Worm (Caenorhabditis elegans) whole organism, young adult: Measurements from ENCODE around the gene C18A3.3.

Experiments
- B0261.1 ChIP-seq: sonication (generic microtip); optimal IDR thresholded peaks from 2 replicates; lab custom pipeline; 2016; ENCODE audit warnings: mild to moderate bottlenecking, missing genetic modification characterization, moderate library complexity, missing compliant biosample characterization
- D2030.7 ChIP-seq: fragments of 200-800 bp; sonication (Bioruptor generic); IDR thresholded peaks from 2 replicates; pipeline ENCODE4 v1.3.6; 2022; ENCODE audit warnings: missing genetic modification reagents, missing genetic modification characterization, missing compliant biosample characterization
- F22D6.2 ChIP-seq: sonication (generic microtip); optimal IDR thresholded peaks from 2 replicates; lab custom pipeline; 2016; ENCODE audit warnings: mild to moderate bottlenecking, missing genetic modification characterization, missing compliant biosample characterization
- F23B12.7 ChIP-seq: sonication (generic microtip); optimal IDR thresholded peaks from 2 replicates; lab custom pipeline; 2017; ENCODE audit warnings: missing genetic modification characterization, mild to moderate bottlenecking, missing compliant biosample characterization, antibody characterized with exemption, moderate library complexity; ENCODE audit not compliant: insufficient read depth
- F33H1.4 ChIP-seq: fragments of 200-800 bp; sonication (Bioruptor generic); IDR thresholded peaks from 2 replicates; pipeline ENCODE4 v1.3.6; 2022; ENCODE audit warnings: missing genetic modification reagents, missing genetic modification characterization, missing compliant biosample characterization
- F55B11.4 ChIP-seq: sonication (generic microtip); optimal IDR thresholded peaks from 2 replicates; lab custom pipeline; 2016; ENCODE audit warnings: missing compliant biosample characterization, missing genetic modification characterization, borderline replicate concordance; ENCODE audit not compliant: insufficient read depth
- F57A8.1 ChIP-seq: fragments of 200-800 bp; sonication (Bioruptor generic); optimal IDR thresholded peaks from 2 replicates; lab custom pipeline; 2018; ENCODE audit warnings: mild to moderate bottlenecking, missing genetic modification characterization, moderate library complexity, missing compliant biosample characterization
- K11D2.4 ChIP-seq: fragments of 200-800 bp; sonication (Bioruptor generic); IDR thresholded peaks from 2 replicates; pipeline ENCODE4 v1.3.6; 2022; ENCODE audit warnings: missing genetic modification reagents, missing genetic modification characterization, missing compliant biosample characterization
- T26A5.8 ChIP-seq: sonication (generic microtip); optimal IDR thresholded peaks from 2 replicates; lab custom pipeline; 2016; ENCODE audit warnings: missing genetic modification characterization, missing compliant biosample characterization
- Y53G8AR.9 ChIP-seq: fragments of 200-800 bp; sonication (Bioruptor generic); conservative IDR thresholded peaks from 2 replicates; pipeline ENCODE4 v1.3.6; 2022; ENCODE audit warnings: missing genetic modification reagents, missing genetic modification characterization, missing compliant biosample characterization
- Y79H2A.3 ChIP-seq: fragments of 200-800 bp; sonication (Bioruptor generic); conservative IDR thresholded peaks from 2 replicates; pipeline ENCODE4 v1.3.6; 2022; ENCODE audit warnings: missing genetic modification reagents, missing genetic modification characterization, missing compliant biosample characterization
- ama-1 ChIP-seq, 3 experiments: fragments of 150-350 bp in 1 of 3; sonication (generic microtip) in 2 of 3; optimal IDR thresholded peaks; 2 replicates each; lab custom pipeline; 2014 to 2018; ENCODE audit warnings: missing biosample characterization in 2 of 3, missing genetic modification characterization in 2 of 3, missing genetic modification reagents in 2 of 3
- atf-7 ChIP-seq: sonication (generic microtip); optimal IDR thresholded peaks from 2 replicates; lab custom pipeline; 2017; ENCODE audit warnings: mild to moderate bottlenecking, missing genetic modification characterization, missing compliant biosample characterization
- attf-3 ChIP-seq: fragments of 200-800 bp; sonication (Bioruptor generic); conservative IDR thresholded peaks from 2 replicates; pipeline ENCODE4 v1.3.6; 2022; ENCODE audit warnings: missing genetic modification reagents, missing genetic modification characterization, missing compliant biosample characterization
- attf-5 ChIP-seq: fragments of 200-800 bp; sonication (Bioruptor generic); optimal IDR thresholded peaks from 2 replicates; lab custom pipeline; 2018; ENCODE audit warnings: mild to moderate bottlenecking, missing genetic modification characterization, missing compliant biosample characterization
- cebp-1 ChIP-seq, 2 experiments: fragments of 200-800 bp in 1 of 2; sonication (Bioruptor generic) in 1 of 2; sonication (generic microtip) in 1 of 2; IDR thresholded peaks in 1 of 2; optimal IDR thresholded peaks in 1 of 2; 2 replicates each; pipeline versions ENCODE4 v1.3.6 to Lab custom; 2017 to 2022; ENCODE audit warnings: missing compliant biosample characterization in 2 of 2, missing genetic modification characterization in 2 of 2, mild to moderate bottlenecking in 1 of 2, missing genetic modification reagents in 1 of 2, moderate library complexity in 1 of 2
- ceh-58 ChIP-seq: fragments of 200-800 bp; sonication (Bioruptor generic); IDR thresholded peaks from 2 replicates; pipeline ENCODE4 v1.3.6; 2022; ENCODE audit warnings: missing genetic modification characterization, missing compliant biosample characterization
- chd-7 ChIP-seq: sonication (generic microtip); optimal IDR thresholded peaks from 2 replicates; lab custom pipeline; 2016; ENCODE audit warnings: mild to moderate bottlenecking, missing genetic modification characterization, moderate library complexity, missing compliant biosample characterization
- dox-1 ChIP-seq: fragments of 200-800 bp; sonication (Bioruptor generic); IDR thresholded peaks from 2 replicates; pipeline ENCODE4 v1.3.6; 2022; ENCODE audit warnings: missing genetic modification reagents, missing genetic modification characterization, missing compliant biosample characterization
- efl-1 ChIP-seq: fragments of 150-350 bp; optimal IDR thresholded peaks from 2 replicates; lab custom pipeline; 2014; ENCODE audit warnings: missing biosample characterization, missing genetic modification reagents, missing genetic modification characterization
- hlh-12 ChIP-seq: sonication (generic microtip); optimal IDR thresholded peaks from 2 replicates; lab custom pipeline; 2016; ENCODE audit warnings: missing genetic modification characterization, missing compliant biosample characterization
- hlh-26 ChIP-seq: fragments of 200-800 bp; sonication (Bioruptor generic); conservative IDR thresholded peaks from 2 replicates; pipeline ENCODE4 v1.3.6; 2022; ENCODE audit warnings: missing genetic modification reagents, missing genetic modification characterization, missing compliant biosample characterization
- hsf-1 ChIP-seq: fragments of 200-800 bp; sonication (Bioruptor generic); IDR thresholded peaks from 2 replicates; pipeline ENCODE4 v1.3.6; 2022; ENCODE audit warnings: missing genetic modification reagents, missing genetic modification characterization, missing compliant biosample characterization
- lin-40 ChIP-seq: sonication (generic microtip); optimal IDR thresholded peaks from 2 replicates; lab custom pipeline; 2016; ENCODE audit warnings: missing genetic modification characterization, mild to moderate bottlenecking, missing compliant biosample characterization, missing genotype, missing genetic modification reagents
- lin-54 ChIP-seq: fragments of 200-800 bp; sonication (Bioruptor generic); optimal IDR thresholded peaks from 2 replicates; lab custom pipeline; 2018; ENCODE audit warnings: mild to moderate bottlenecking, missing genetic modification characterization, missing compliant biosample characterization
- lir-1 ChIP-seq: fragments of 200-800 bp; sonication (Bioruptor generic); conservative IDR thresholded peaks from 2 replicates; pipeline ENCODE4 v1.3.6; 2022; ENCODE audit warnings: missing genetic modification reagents, missing genetic modification characterization, missing compliant biosample characterization
- lsl-1 ChIP-seq: fragments of 200-800 bp; sonication (Bioruptor generic); optimal IDR thresholded peaks from 2 replicates; lab custom pipeline; 2018; ENCODE audit warnings: mild to moderate bottlenecking, missing genetic modification characterization, moderate library complexity, missing compliant biosample characterization
- madf-10 ChIP-seq: sonication (generic microtip); optimal IDR thresholded peaks from 2 replicates; lab custom pipeline; 2016; ENCODE audit warnings: mild to moderate bottlenecking, missing genetic modification characterization, missing compliant biosample characterization
- madf-6 ChIP-seq: fragments of 200-800 bp; sonication (Bioruptor generic); IDR thresholded peaks from 2 replicates; pipeline ENCODE4 v1.3.6; 2022; ENCODE audit warnings: missing genetic modification reagents, missing genetic modification characterization, missing compliant biosample characterization
- madf-8 ChIP-seq: fragments of 200-800 bp; sonication (Bioruptor generic); conservative IDR thresholded peaks from 2 replicates; pipeline ENCODE4 v1.3.6; 2022; ENCODE audit warnings: missing genetic modification reagents, missing genetic modification characterization, missing compliant biosample characterization
- mcd-1 ChIP-seq: fragments of 200-800 bp; sonication (Bioruptor generic); IDR thresholded peaks from 2 replicates; pipeline ENCODE4 v1.3.6; 2022; ENCODE audit warnings: missing genetic modification reagents, missing genetic modification characterization, missing compliant biosample characterization
- mes-4 ChIP-seq: sonication (generic microtip); optimal IDR thresholded peaks from 2 replicates; lab custom pipeline; 2016; ENCODE audit warnings: missing genotype, missing genetic modification characterization, missing compliant biosample characterization
- pbrm-1 ChIP-seq: fragments of 200-800 bp; sonication (Bioruptor generic); IDR thresholded peaks from 2 replicates; pipeline ENCODE4 v1.3.6; 2022; ENCODE audit warnings: missing genetic modification reagents, missing genetic modification characterization, missing compliant biosample characterization
- rcor-1 ChIP-seq: fragments of 200-800 bp; sonication (Bioruptor generic); IDR thresholded peaks from 2 replicates; pipeline ENCODE4 v1.3.6; 2022; ENCODE audit warnings: missing genetic modification reagents, missing genetic modification characterization, missing compliant biosample characterization
- rec-8 ChIP-seq, 2 experiments: sonication (generic microtip); optimal IDR thresholded peaks; 2 replicates each; lab custom pipeline; 2016; ENCODE audit warnings: mild to moderate bottlenecking in 2 of 2, missing genetic modification characterization in 2 of 2, missing genetic modification reagents in 2 of 2, missing genotype in 2 of 2, missing biosample characterization in 1 of 2, missing compliant biosample characterization in 1 of 2, moderate library complexity in 1 of 2
- repo-1 ChIP-seq: sonication (generic microtip); optimal IDR thresholded peaks from 2 replicates; lab custom pipeline; 2017; ENCODE audit warnings: mild to moderate bottlenecking, missing genetic modification characterization, missing compliant biosample characterization
- rpc-1 ChIP-seq, 2 experiments: fragments of 150-350 bp in 1 of 2; sonication (generic microtip) in 1 of 2; optimal IDR thresholded peaks; 2 replicates each; lab custom pipeline; 2014 to 2018; ENCODE audit warnings: missing biosample characterization in 1 of 2, missing genetic modification characterization in 1 of 2, missing genetic modification reagents in 1 of 2, missing genotype in 1 of 2
- snpc-1.1 ChIP-seq: sonication (generic microtip); optimal IDR thresholded peaks from 2 replicates; lab custom pipeline; 2017; ENCODE audit warnings: missing genetic modification characterization, mild to moderate bottlenecking, missing compliant biosample characterization, antibody characterized with exemption, moderate library complexity, missing genotype, missing genetic modification reagents; ENCODE audit not compliant: insufficient read depth
- snpc-1.3 ChIP-seq: sonication (generic microtip); optimal IDR thresholded peaks from 2 replicates; lab custom pipeline; 2017; ENCODE audit warnings: missing genetic modification characterization, mild to moderate bottlenecking, missing compliant biosample characterization, antibody characterized with exemption, moderate library complexity, missing genotype, missing genetic modification reagents; ENCODE audit not compliant: insufficient read depth
- snpc-3.4 ChIP-seq: sonication (generic microtip); optimal IDR thresholded peaks from 2 replicates; lab custom pipeline; 2017; ENCODE audit warnings: missing genetic modification characterization, mild to moderate bottlenecking, missing compliant biosample characterization, antibody characterized with exemption, moderate library complexity, missing genotype, missing genetic modification reagents
- somi-1 ChIP-seq: fragments of 200-800 bp; sonication (Bioruptor generic); optimal IDR thresholded peaks from 2 replicates; lab custom pipeline; 2018; ENCODE audit warnings: mild to moderate bottlenecking, missing genetic modification characterization, missing compliant biosample characterization
- tbp1 ChIP-seq: fragments of 200-800 bp; sonication (Bioruptor generic); optimal IDR thresholded peaks from 2 replicates; lab custom pipeline; 2018; ENCODE audit warnings: mild to moderate bottlenecking, missing genetic modification characterization, missing compliant biosample characterization
- unc-130 ChIP-seq: sonication (generic microtip); optimal IDR thresholded peaks from 2 replicates; lab custom pipeline; 2016; ENCODE audit warnings: missing genetic modification reagents, missing genetic modification characterization, missing compliant biosample characterization
- xnd-1 ChIP-seq: sonication (generic microtip); optimal IDR thresholded peaks from 2 replicates; lab custom pipeline; 2016; ENCODE audit warnings: missing genotype, missing genetic modification reagents, missing genetic modification characterization, missing compliant biosample characterization
- ztf-28 ChIP-seq: fragments of 200-800 bp; sonication (Bioruptor generic); IDR thresholded peaks from 2 replicates; pipeline ENCODE4 v1.3.6; 2022; ENCODE audit warnings: missing genetic modification reagents, missing genetic modification characterization, missing compliant biosample characterization

C18A3.3 gene

DNA sequence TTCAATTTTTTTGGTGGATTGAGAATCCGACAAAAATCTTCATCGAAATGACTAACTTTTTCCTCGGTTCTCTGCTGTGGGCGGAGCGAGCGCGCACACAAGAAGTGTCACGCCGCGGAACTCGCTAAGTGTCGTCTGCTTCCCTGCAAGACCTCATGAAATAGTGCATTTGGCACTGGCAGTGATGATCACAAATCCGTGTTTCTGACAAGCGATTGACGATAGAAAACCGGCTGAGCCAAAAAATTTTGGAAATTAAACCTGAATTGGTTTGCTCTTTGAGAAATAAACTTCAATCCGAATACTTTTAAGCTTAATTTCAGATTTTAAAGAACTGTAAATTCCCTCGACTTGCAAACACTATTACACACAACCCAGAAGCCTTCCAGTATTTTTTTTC is 14.6 kb upstream of the C18A3.3 start (continued):
- peak; percentile 71 for TF ChIP-seq repo-1 (tag; lab: Kevin White, UChicago)
- TF ChIP-seq atf-7 (tag; lab: Kevin White, UChicago) = peak; percentile 6
- no peak for TF ChIP-seq ceh-58 (GFP tag; lab: Robert Waterston, UW)
- peak; percentile 59 for TF ChIP-seq lsl-1 (GFP tag; lab: Kevin White, UChicago)
- peak; percentile 81 for TF ChIP-seq D2030.7
- peak; percentile 92 for TF ChIP-seq snpc-3.4 (tag; lab: Kevin White, UChicago)
- TF ChIP-seq snpc-1.1 (tag; lab: Kevin White, UChicago) = peak; percentile 98
- TF ChIP-seq F22D6.2 (tag; lab: Kevin White, UChicago) = no peak
- TF ChIP-seq F55B11.4 (tag; lab: Kevin White, UChicago) = no peak
- TF ChIP-seq madf-8 (GFP tag; lab: Robert Waterston, UW) = peak; percentile 34; the same call in 1 of the 2 replicates
- no peak for TF ChIP-seq mes-4
- peak; percentile 78 for TF ChIP-seq tbp1 (GFP tag; lab: Kevin White, UChicago)
- peak; percentile 96 for TF ChIP-seq pbrm-1 (GFP tag; lab: Robert Waterston, UW)
- no peak for TF ChIP-seq hlh-26
- no peak for TF ChIP-seq K11D2.4 (GFP tag; lab: Robert Waterston, UW)
- TF ChIP-seq ztf-28 (GFP tag; lab: Robert Waterston, UW) = no peak
- TF ChIP-seq attf-5 (GFP tag; lab: Kevin White, UChicago) = no peak
- TF ChIP-seq Y79H2A.3 (GFP tag; lab: Robert Waterston, UW) = no peak
- TF ChIP-seq xnd-1 = peak; percentile 32
- 0 out of 2 replicates have a peak, but pooled peaks have one; percentile 20 for TF ChIP-seq hsf-1 (GFP tag; lab: Robert Waterston, UW)
- peak; percentile 86 for TF ChIP-seq ama-1 (optimal IDR thresholded peaks at IDR 0.05; lab: Kevin White, UChicago)
- TF ChIP-seq ama-1 (GFP tag; optimal IDR thresholded peaks at IDR 0.05; lab: Kevin White, UChicago) = no peak
- no peak for TF ChIP-seq rpc-1 (optimal IDR thresholded peaks at IDR 0.05; lab: Kevin White, UChicago)
- peak; percentile 4 for TF ChIP-seq rpc-1 (tag; optimal IDR thresholded peaks at IDR 0.05; lab: Kevin White, UChicago)
- TF ChIP-seq somi-1 (GFP tag; lab: Kevin White, UChicago) = no peak
- peak; percentile 72; the same call in 1 of the 2 replicates for TF ChIP-seq Y53G8AR.9 (GFP tag; lab: Robert Waterston, UW)
- peak; percentile 78 for TF ChIP-seq snpc-1.3 (tag; lab: Kevin White, UChicago)
- TF ChIP-seq rcor-1 = peak; percentile 48; the same call in 1 of the 2 replicates
- no peak for TF ChIP-seq hlh-12
- peak; percentile 49 for TF ChIP-seq lin-40
- TF ChIP-seq F57A8.1 (GFP tag; lab: Kevin White, UChicago) = no peak
- TF ChIP-seq madf-6 (GFP tag; lab: Robert Waterston, UW) = peak; percentile 63
- TF ChIP-seq unc-130 (GFP tag; lab: Kevin White, UChicago) = no peak
- TF ChIP-seq efl-1 = no peak
- TF ChIP-seq lir-1 (GFP tag; lab: Robert Waterston, UW) = no peak
- TF ChIP-seq attf-3 (GFP tag; lab: Robert Waterston, UW) = no peak
- peak; percentile 39 for TF ChIP-seq F23B12.7
- peak in 1 of 2 experiments; percentile 3 for TF ChIP-seq rec-8 (tag; optimal IDR thresholded peaks at IDR 0.05; lab: Kevin White, UChicago)
- no peak for TF ChIP-seq B0261.1
- TF ChIP-seq F33H1.4 (GFP tag; lab: Robert Waterston, UW) = peak; percentile 49; the same call in 1 of the 2 replicates
- TF ChIP-seq cebp-1 (GFP tag; IDR thresholded peaks at IDR 0.05; lab: Robert Waterston, UW) = no peak
- peak; percentile 50 for TF ChIP-seq cebp-1 (tag; optimal IDR thresholded peaks at IDR 0.05; lab: Kevin White, UChicago)
- TF ChIP-seq chd-7 (tag; lab: Kevin White, UChicago) = peak; percentile 23
- TF ChIP-seq madf-10 (tag; lab: Kevin White, UChicago) = no peak
- TF ChIP-seq mcd-1 (GFP tag; lab: Robert Waterston, UW) = peak; percentile 77
- peak; percentile 68 for TF ChIP-seq dox-1 (GFP tag; lab: Robert Waterston, UW)
- no peak for TF ChIP-seq T26A5.8 (tag; lab: Kevin White, UChicago)
- TF ChIP-seq lin-54 (GFP tag; lab: Kevin White, UChicago) = peak; percentile 23
